Fruit fly (Drosophila melanogaster) whole organism, prepupa: ENCODE data around the gene CG8301.

Experiments used
- CG10631 ChIP-seq: fragments of 200-800 bp; sonication (Bioruptor generic); optimal IDR thresholded peaks from 2 replicates; lab custom pipeline; 2016; ENCODE audit warnings: missing biosample characterization, missing genetic modification characterization
- CG15336 ChIP-seq: fragments of 200-800 bp; sonication (Bioruptor generic); IDR thresholded peaks from 2 replicates; pipeline ENCODE4 v1.3.6; 2022; ENCODE audit warnings: missing biosample characterization, missing genetic modification characterization
- CG16779 ChIP-seq: fragments of 200-800 bp; sonication (Bioruptor generic); optimal IDR thresholded peaks from 3 replicates; lab custom pipeline; 2017; ENCODE audit warnings: missing biosample characterization, mild to moderate bottlenecking, missing genetic modification characterization
- CG6792 ChIP-seq: fragments of 200-800 bp; sonication (Bioruptor generic); optimal IDR thresholded peaks from 3 replicates; lab custom pipeline; 2016; ENCODE audit warnings: missing biosample characterization, missing genetic modification characterization
- CG6808 ChIP-seq: fragments of 200-800 bp; sonication (Bioruptor generic); optimal IDR thresholded peaks from 3 replicates; lab custom pipeline; 2017; ENCODE audit warnings: missing biosample characterization, missing genetic modification characterization, mild to moderate bottlenecking, moderate library complexity, missing genetic modification reagents
- Gug ChIP-seq: fragments of 200-800 bp; sonication (Bioruptor generic); IDR thresholded peaks from 2 replicates; pipeline ENCODE4 v1.3.6; 2022; ENCODE audit warnings: missing biosample characterization, missing genetic modification characterization
- spab ChIP-seq: fragments of 200-800 bp; sonication (Bioruptor generic); optimal IDR thresholded peaks from 2 replicates; lab custom pipeline; 2017; ENCODE audit warnings: missing biosample characterization, mild to moderate bottlenecking, missing genetic modification characterization, missing genetic modification reagents
- ss ChIP-seq, 2 experiments: fragments of 200-800 bp; sonication (Bioruptor generic); optimal IDR thresholded peaks; 2 replicates in 1 of 2; 3 replicates in 1 of 2; lab custom pipeline; 2017 to 2018; ENCODE audit warnings: mild to moderate bottlenecking in 2 of 2, missing biosample characterization in 2 of 2, missing genetic modification characterization in 2 of 2, moderate library complexity in 1 of 2

DNA sequence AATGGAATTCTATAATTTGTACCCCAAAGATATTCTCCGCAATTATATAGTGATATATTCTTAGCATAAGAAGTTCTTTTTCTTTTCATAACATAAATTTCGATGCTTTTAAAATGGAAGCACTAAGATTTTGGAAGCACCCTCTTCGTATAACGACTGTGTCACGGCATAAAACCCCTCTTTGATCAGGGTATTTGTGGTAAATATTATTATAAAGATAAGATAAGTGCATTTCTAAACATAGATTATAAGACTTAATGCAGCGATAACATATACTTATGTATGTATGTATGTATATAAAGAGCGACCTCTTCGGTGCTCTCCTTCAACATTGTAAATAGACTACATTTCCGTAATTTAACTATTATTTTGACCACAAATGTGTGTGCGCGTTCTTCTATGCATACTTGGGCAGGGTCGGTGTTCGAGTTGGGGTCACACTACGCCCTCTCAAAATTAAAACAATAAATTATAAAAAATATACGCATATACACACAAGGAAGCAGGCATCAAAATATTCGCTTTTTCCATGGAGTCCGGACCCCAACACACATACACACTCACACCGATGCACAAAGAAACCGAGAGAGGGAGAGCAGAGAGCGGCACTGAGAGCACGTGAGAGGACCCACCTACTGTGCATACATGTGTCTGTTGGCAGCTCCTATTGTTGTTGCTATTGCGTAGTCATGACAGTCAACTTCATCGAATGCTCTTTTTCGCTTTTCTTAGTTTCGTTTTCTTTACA is 30.7 kb upstream of the CG8301 start:
- peak in 1 of 2 experiments; percentile 25 for TF ChIP-seq ss (GFP tag; optimal IDR thresholded peaks at IDR 0.05; lab: Kevin White, UChicago)
- no peak for TF ChIP-seq CG6792 (GFP tag; lab: Kevin White, UChicago)
- TF ChIP-seq CG6808 (GFP tag; lab: Kevin White, UChicago), result no peak
- no peak for TF ChIP-seq Gug (GFP tag; lab: Robert Waterston, UW)
- TF ChIP-seq spab (GFP tag; lab: Kevin White, UChicago), result no peak
- peak; percentile 42 for TF ChIP-seq CG16779 (tag; lab: Kevin White, UChicago)
- no peak for TF ChIP-seq CG15336 (GFP tag; lab: Robert Waterston, UW)
- TF ChIP-seq CG10631, result no peak
